Worm (Caenorhabditis elegans) whole organism, L4 larva: Measurements from ENCODE around the gene D1044.4.

Experiments used
- F49E8.2 ChIP-seq: sonication (generic microtip); optimal IDR thresholded peaks from 2 replicates; lab custom pipeline; 2016; ENCODE audit warnings: missing compliant biosample characterization, mild to moderate bottlenecking, missing genetic modification characterization, borderline replicate concordance
- R02D3.7 ChIP-seq: fragments of 150-350 bp; sonication (generic microtip); optimal IDR thresholded peaks from 3 replicates; lab custom pipeline; 2014; ENCODE audit warnings: missing biosample characterization, missing genetic modification characterization
- Y105C5A.15 ChIP-seq: fragments of 200-800 bp; sonication (Bioruptor generic); IDR thresholded peaks from 2 replicates; pipeline ENCODE4 v1.3.6; 2022; ENCODE audit warnings: missing genetic modification characterization, missing compliant biosample characterization
- Y75B8A.6 ChIP-seq: fragments of 200-800 bp; sonication (Bioruptor generic); IDR thresholded peaks from 2 replicates; pipeline ENCODE4 v1.3.6; 2022; ENCODE audit warnings: missing genetic modification reagents, missing genetic modification characterization, missing compliant biosample characterization
- aha-1 ChIP-seq: fragments of 150-350 bp; peaks from one replicate; lab custom pipeline; 2014; ENCODE audit warnings: missing biosample characterization, missing genetic modification characterization
- arid-1 ChIP-seq: fragments of 200-800 bp; sonication (Bioruptor generic); conservative IDR thresholded peaks from 2 replicates; pipeline ENCODE4 v1.3.6; 2022; ENCODE audit warnings: missing genetic modification reagents, missing genetic modification characterization, missing compliant biosample characterization
- ceh-20 ChIP-seq: fragments of 200-800 bp; sonication (Bioruptor generic); IDR thresholded peaks from 2 replicates; pipeline ENCODE4 v1.3.6; 2022; ENCODE audit warnings: missing genetic modification reagents, missing genetic modification characterization, missing compliant biosample characterization
- ceh-28 ChIP-seq: fragments of 150-350 bp; optimal IDR thresholded peaks from 2 replicates; lab custom pipeline; 2014; ENCODE audit warnings: missing biosample characterization, missing genetic modification reagents, missing genetic modification characterization
- ceh-32 ChIP-seq: sonication (generic microtip); optimal IDR thresholded peaks from 2 replicates; lab custom pipeline; 2016; ENCODE audit warnings: mild to moderate bottlenecking, missing genetic modification characterization, missing compliant biosample characterization; ENCODE audit not compliant: poor library complexity
- ces-1 ChIP-seq: fragments of 150-350 bp; sonication (generic microtip); optimal IDR thresholded peaks from 4 replicates; lab custom pipeline; 2014; ENCODE audit warnings: missing biosample characterization, missing genetic modification reagents, missing genetic modification characterization
- dmd-8 ChIP-seq: fragments of 200-800 bp; sonication (Bioruptor generic); IDR thresholded peaks from 2 replicates; pipeline ENCODE4 v1.3.6; 2022; ENCODE audit warnings: missing genetic modification characterization, missing compliant biosample characterization
- dpl-1 ChIP-seq: fragments of 150-350 bp; optimal IDR thresholded peaks from 2 replicates; lab custom pipeline; 2014; ENCODE audit warnings: missing biosample characterization, missing genetic modification reagents, missing genetic modification characterization
- egl-43 ChIP-seq: fragments of 200-800 bp; sonication (Bioruptor generic); IDR thresholded peaks from 2 replicates; pipeline ENCODE4 v1.3.6; 2022; ENCODE audit warnings: missing genetic modification reagents, missing genetic modification characterization, missing compliant biosample characterization
- fos-1 ChIP-seq: fragments of 150-350 bp; optimal IDR thresholded peaks from 2 replicates; lab custom pipeline; 2014; ENCODE audit warnings: missing biosample characterization, missing genetic modification characterization
- hlh-30 ChIP-seq: sonication (generic microtip); optimal IDR thresholded peaks from 2 replicates; lab custom pipeline; 2017; ENCODE audit warnings: antibody characterized with exemption, mild to moderate bottlenecking, missing genetic modification characterization, missing compliant biosample characterization; ENCODE audit not compliant: insufficient read depth
- lim-7 ChIP-seq: fragments of 200-800 bp; sonication (Bioruptor generic); IDR thresholded peaks from 2 replicates; pipeline ENCODE4 v1.3.6; 2022; ENCODE audit warnings: missing genetic modification characterization, missing compliant biosample characterization
- lin-38 ChIP-seq: fragments of 200-800 bp; sonication (Bioruptor generic); IDR thresholded peaks from 2 replicates; pipeline ENCODE4 v1.3.6; 2022; ENCODE audit warnings: missing genetic modification reagents, missing genetic modification characterization, missing compliant biosample characterization
- lin-39 ChIP-seq: fragments of 150-350 bp; optimal IDR thresholded peaks from 2 replicates; lab custom pipeline; 2014; ENCODE audit warnings: missing biosample characterization, missing genetic modification reagents, missing genetic modification characterization
- lsy-2 ChIP-seq, 2 experiments: fragments of 150-350 bp in 1 of 2; sonication (generic microtip) in 1 of 2; optimal IDR thresholded peaks; 2 replicates each; lab custom pipeline; 2014 to 2017; ENCODE audit warnings: missing biosample characterization in 2 of 2, missing genetic modification characterization in 2 of 2
- mdt-29 ChIP-seq: fragments of 200-800 bp; sonication (Bioruptor generic); IDR thresholded peaks from 2 replicates; pipeline ENCODE4 v1.3.6; 2022; ENCODE audit warnings: missing genetic modification reagents, missing genetic modification characterization, missing compliant biosample characterization
- mxl-3 ChIP-seq: fragments of 200-800 bp; sonication (Bioruptor generic); optimal IDR thresholded peaks from 2 replicates; lab custom pipeline; 2018; ENCODE audit warnings: mild to moderate bottlenecking, missing genetic modification characterization, missing compliant biosample characterization
- nhr-25 ChIP-seq: sonication (generic microtip); optimal IDR thresholded peaks from 2 replicates; lab custom pipeline; 2017; ENCODE audit warnings: missing genetic modification characterization, mild to moderate bottlenecking, missing compliant biosample characterization, antibody characterized with exemption, moderate library complexity, borderline replicate concordance; ENCODE audit not compliant: insufficient read depth
- nhr-41 ChIP-seq: fragments of 200-800 bp; sonication (Bioruptor generic); IDR thresholded peaks from 2 replicates; pipeline ENCODE4 v1.3.6; 2022; ENCODE audit warnings: missing genetic modification reagents, missing genetic modification characterization, missing compliant biosample characterization
- nhr-48 ChIP-seq: sonication (generic microtip); optimal IDR thresholded peaks from 2 replicates; lab custom pipeline; 2016; ENCODE audit warnings: mild to moderate bottlenecking, missing genetic modification characterization, missing compliant biosample characterization
- rbr-2 ChIP-seq: sonication (generic microtip); optimal IDR thresholded peaks from 2 replicates; lab custom pipeline; 2016; ENCODE audit warnings: missing genotype, missing genetic modification characterization, missing compliant biosample characterization
- set-16 ChIP-seq: fragments of 200-800 bp; sonication (Bioruptor generic); IDR thresholded peaks from 2 replicates; pipeline ENCODE4 v1.3.6; 2022; ENCODE audit warnings: missing genetic modification reagents, missing genetic modification characterization, missing compliant biosample characterization
- snpc-4 ChIP-seq: fragments of 150-350 bp; optimal IDR thresholded peaks from 2 replicates; lab custom pipeline; 2014; ENCODE audit warnings: missing biosample characterization, missing genetic modification characterization
- unc-62 ChIP-seq, 3 experiments: fragments of 150-350 bp in 1 of 3; sonication (generic microtip); optimal IDR thresholded peaks in 2 of 3; peaks in 1 of 3; 1 replicate in 1 of 3; 2 replicates in 2 of 3; lab custom pipeline; 2014 to 2017; ENCODE audit warnings: missing biosample characterization in 3 of 3, missing genetic modification characterization in 3 of 3, missing genetic modification reagents in 3 of 3, missing genotype in 1 of 3
- zag-1 ChIP-seq: fragments of 150-350 bp; optimal IDR thresholded peaks from 2 replicates; lab custom pipeline; 2014; ENCODE audit warnings: missing biosample characterization, missing genetic modification characterization
- zfp-3 ChIP-seq: fragments of 200-800 bp; sonication (Bioruptor generic); conservative IDR thresholded peaks from 2 replicates; pipeline ENCODE4 v1.3.6; 2022; ENCODE audit warnings: missing genetic modification reagents, missing genetic modification characterization, missing compliant biosample characterization
- zip-2 ChIP-seq: fragments of 150-350 bp; optimal IDR thresholded peaks from 2 replicates; lab custom pipeline; 2014; ENCODE audit warnings: missing biosample characterization, missing genetic modification characterization

D1044.4 gene

DNA sequence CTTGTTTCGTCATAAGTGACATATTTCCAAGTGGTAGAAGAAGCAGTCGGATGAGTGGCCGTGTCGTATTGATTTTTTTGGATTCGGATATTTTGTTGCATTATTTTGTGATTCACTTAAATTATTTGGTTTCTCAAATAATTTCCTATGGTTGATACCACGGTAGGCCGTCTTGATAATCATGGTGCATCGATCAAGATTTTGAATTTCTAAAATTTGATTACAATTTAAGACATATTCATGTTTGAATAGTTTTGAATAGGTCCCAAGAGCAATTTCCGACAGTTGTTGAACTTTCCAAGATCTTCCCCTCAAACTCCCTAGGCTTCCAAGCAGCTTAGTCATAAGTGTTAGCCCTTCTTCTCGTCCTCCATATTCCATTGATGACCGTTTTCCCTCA, at the start of gene D1044.4:
TSS of gene D1044.4 (minus strand) at position 101 of the 400 bp plus-strand sequence.
- TF ChIP-seq lin-38 (GFP tag; lab: Robert Waterston, UW) = no peak
- TF ChIP-seq dmd-8 (GFP tag; lab: Robert Waterston, UW) = no peak
- TF ChIP-seq ceh-32 (tag; lab: Kevin White, UChicago) = no peak
- TF ChIP-seq fos-1 (tag; lab: Kevin White, UChicago) = no peak
- no peak for TF ChIP-seq lsy-2 (tag; optimal IDR thresholded peaks at IDR 0.05; lab: Kevin White, UChicago)
- TF ChIP-seq zfp-3 (GFP tag; lab: Robert Waterston, UW) = no peak
- TF ChIP-seq ces-1 (GFP tag; lab: Kevin White, UChicago) = no peak
- TF ChIP-seq nhr-48 (tag; lab: Kevin White, UChicago) = no peak
- TF ChIP-seq lin-39 (tag; lab: Kevin White, UChicago) = no peak
- TF ChIP-seq set-16 (GFP tag; lab: Robert Waterston, UW) = no peak
- TF ChIP-seq ceh-28 = no peak
- no peak for TF ChIP-seq rbr-2 (tag; lab: Kevin White, UChicago)
- TF ChIP-seq mdt-29 = no peak
- TF ChIP-seq Y105C5A.15 (GFP tag; lab: Robert Waterston, UW) = no peak
- no peak for TF ChIP-seq unc-62 (GFP tag; optimal IDR thresholded peaks at IDR 0.05 in 1 of 2; lab: Kevin White, UChicago)
- TF ChIP-seq unc-62 (tag; optimal IDR thresholded peaks at IDR 0.05; lab: Kevin White, UChicago) = no peak
- no peak for TF ChIP-seq mxl-3
- TF ChIP-seq dpl-1 (GFP tag; lab: Kevin White, UChicago) = no peak
- no peak for TF ChIP-seq zag-1 (tag; lab: Kevin White, UChicago)
- no peak for TF ChIP-seq lim-7 (GFP tag; lab: Robert Waterston, UW)

DNA sequence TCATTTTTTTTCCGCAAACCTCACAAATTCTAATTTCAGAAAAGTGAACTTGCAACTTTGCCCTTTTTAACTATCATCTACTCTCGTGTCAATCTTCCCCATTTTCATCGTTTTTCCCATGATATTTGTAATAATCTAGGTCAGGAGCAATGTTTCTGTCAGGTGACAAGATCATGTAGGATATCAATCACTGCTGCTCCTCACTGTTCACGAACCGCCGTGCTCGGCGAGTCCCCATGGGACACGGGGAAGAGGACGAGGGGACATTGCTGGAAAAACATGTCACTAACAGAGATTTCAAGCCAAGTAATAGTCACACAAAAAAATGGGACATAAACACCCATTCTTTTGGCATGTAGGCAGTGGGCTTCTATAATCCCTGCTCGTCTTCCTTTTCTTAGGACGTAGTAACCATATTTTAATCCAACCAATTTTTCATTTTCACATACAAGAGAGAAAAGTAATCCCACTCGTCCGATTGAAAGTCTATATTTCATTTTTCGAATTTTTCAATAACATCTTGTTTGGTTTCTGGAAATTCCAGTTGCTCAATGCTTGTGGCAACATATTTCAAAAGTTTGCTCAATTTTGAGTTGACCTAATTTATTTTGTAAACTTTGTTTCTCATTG, 49.1 kb upstream of the D1044.4 start:
- TF ChIP-seq Y75B8A.6 (GFP tag; lab: Robert Waterston, UW) (no peak), arid-1 (GFP tag; lab: Robert Waterston, UW) (no peak), hlh-30 (peak; percentile 10), ceh-20 (GFP tag; lab: Robert Waterston, UW) (peak; percentile 48; the same call in 1 of the 2 replicates), snpc-4 (no peak), unc-62 (GFP tag; optimal IDR thresholded peaks at IDR 0.05 in 1 of 2; lab: Kevin White, UChicago) (peak in 1 of 2 experiments; percentile 86), unc-62 (tag; optimal IDR thresholded peaks at IDR 0.05; lab: Kevin White, UChicago) (no peak), nhr-25 (tag; lab: Kevin White, UChicago) (no peak), zip-2 (tag; lab: Kevin White, UChicago) (no peak)

DNA sequence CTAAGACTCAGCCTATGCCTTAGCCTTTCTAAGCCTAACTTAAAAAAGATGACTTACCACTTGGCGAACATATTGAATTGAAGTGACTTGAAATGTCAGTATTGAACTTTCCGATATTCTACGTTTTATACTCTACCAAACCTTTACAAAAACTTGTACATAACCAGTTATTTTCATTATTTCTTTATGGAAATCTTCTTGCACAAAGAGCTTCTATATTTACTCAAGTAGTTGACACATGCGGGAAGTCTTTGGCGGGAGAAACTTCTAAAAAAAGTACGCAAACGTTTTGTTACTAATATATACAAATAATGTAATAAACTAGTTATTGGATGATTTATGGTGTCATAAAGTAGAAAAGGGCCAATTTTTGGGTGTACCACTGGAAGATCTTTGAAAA, 46.8 kb upstream of the D1044.4 start, which contains the start of gene nspb-12:
TSS of gene nspb-12 (minus strand) at position 101 of the 400 bp plus-strand sequence.
- TF ChIP-seq lim-7 (GFP tag; lab: Robert Waterston, UW) = no peak
- TF ChIP-seq nhr-41 (GFP tag; lab: Robert Waterston, UW) = no peak
- TF ChIP-seq aha-1 (tag; lab: Kevin White, UChicago) = peak; percentile 1
- TF ChIP-seq nhr-48 (tag; lab: Kevin White, UChicago) = no peak

DNA sequence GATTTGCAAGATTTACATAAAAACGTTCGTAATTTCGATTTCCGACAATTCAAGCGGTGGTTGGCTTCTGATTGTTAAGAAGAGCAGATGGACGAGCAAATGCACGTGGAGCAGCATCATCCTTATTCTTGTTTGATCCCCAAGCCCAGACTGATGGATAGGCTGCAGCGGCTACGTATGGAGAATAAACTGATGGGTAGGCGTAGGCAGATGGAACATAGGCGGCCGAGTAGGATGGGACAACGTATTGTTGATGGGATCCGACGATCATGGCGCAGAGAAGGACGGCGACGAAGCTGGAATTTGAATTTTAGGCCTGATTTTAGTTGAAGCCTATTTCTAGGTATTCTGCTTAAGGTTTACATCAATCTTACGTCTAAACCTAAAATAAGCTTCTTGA, 46.4 kb upstream of the D1044.4 start:
- TF ChIP-seq egl-43 (peak; percentile 55; the same call in 1 of the 2 replicates), arid-1 (GFP tag; lab: Robert Waterston, UW) (0 out of 2 replicates have a peak, but pooled peaks have one; percentile 35), F49E8.2 (tag; lab: Kevin White, UChicago) (no peak)
- TF ChIP-seq, all 104 proteins: peak for 2

DNA sequence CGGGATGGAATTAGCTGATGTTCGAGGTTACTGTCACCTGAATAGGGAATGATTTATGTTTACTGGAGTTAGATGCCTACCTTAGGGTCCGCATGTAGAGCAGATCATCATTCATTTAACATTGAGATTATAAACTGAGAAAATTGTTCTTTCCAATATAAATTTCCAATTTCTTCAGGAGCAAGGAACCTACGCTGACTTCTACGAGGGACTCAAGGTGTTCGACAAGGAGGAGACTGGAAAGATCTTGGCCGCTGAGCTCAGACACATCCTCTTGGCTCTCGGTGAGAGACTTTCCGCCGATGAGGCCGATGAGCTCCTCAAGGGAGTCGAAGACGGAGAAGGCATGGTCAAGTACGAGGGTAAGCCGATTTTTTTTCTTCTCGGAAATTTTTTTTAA, 44.7 kb upstream of the D1044.4 start:
- TF ChIP-seq R02D3.7 (no peak), set-16 (GFP tag; lab: Robert Waterston, UW) (peak; percentile 50), nhr-48 (tag; lab: Kevin White, UChicago) (no peak), unc-62 (GFP tag; optimal IDR thresholded peaks at IDR 0.05 in 1 of 2; lab: Kevin White, UChicago) (peak in 1 of 2 experiments; percentile 68), unc-62 (tag; optimal IDR thresholded peaks at IDR 0.05; lab: Kevin White, UChicago) (no peak)
